Fruit fly (Drosophila melanogaster) whole organism, adult: ENCODE data around the gene CG12206.

Experiments used
- CG14711 ChIP-seq: fragments of 200-800 bp; sonication (Bioruptor generic); optimal IDR thresholded peaks from 2 replicates; lab custom pipeline; 2018; ENCODE audit warnings: missing biosample characterization, mild to moderate bottlenecking, missing genetic modification characterization, moderate library complexity
- CG7101 ChIP-seq: fragments of 200-800 bp; sonication (Bioruptor generic); optimal IDR thresholded peaks from 2 replicates; lab custom pipeline; 2018; ENCODE audit warnings: missing biosample characterization, mild to moderate bottlenecking, missing genetic modification characterization, moderate library complexity
- cnc ChIP-seq, 2 experiments: fragments of >200 bp; optimal IDR thresholded peaks; 2 replicates each; lab custom pipeline; 2017

dm6 chrX:3426803-3427613 is 47.3 kb downstream of the CG12206 start:
- TF ChIP-seq CG14711 (tag; lab: Kevin White, UChicago), result no peak
- no peak for TF ChIP-seq cnc (optimal IDR thresholded peaks at IDR 0.05; lab: Kevin White, UChicago)
- no peak for TF ChIP-seq CG7101 (tag; lab: Kevin White, UChicago)
